Fruit fly (Drosophila melanogaster) whole organism, embryonic: Measurements from ENCODE around the gene yellow-e3.

ENCODE experiments used
- Aef1 ChIP-seq: fragments of 200-800 bp; sonication (Bioruptor generic); IDR thresholded peaks from 3 replicates; pipeline ENCODE4 v1.3.6; 2022; ENCODE audit warnings: missing biosample characterization, missing genetic modification characterization
- C15 ChIP-seq: fragments of 200-800 bp; sonication (Bioruptor generic); IDR thresholded peaks from 3 replicates; pipeline ENCODE4 v1.3.6; 2022; ENCODE audit warnings: missing biosample characterization, missing genetic modification characterization
- CG1024 ChIP-seq: fragments of 200-800 bp; sonication (Bioruptor generic); IDR thresholded peaks from 2 replicates; pipeline ENCODE4 v1.3.6; 2022; ENCODE audit warnings: missing biosample characterization, missing genetic modification characterization
- CG10267 ChIP-seq: fragments of 200-800 bp; sonication (Bioruptor generic); optimal IDR thresholded peaks from 2 replicates; lab custom pipeline; 2018; ENCODE audit warnings: missing biosample characterization, mild to moderate bottlenecking, missing genetic modification characterization, moderate library complexity
- CG10274 ChIP-seq: fragments of 200-800 bp; sonication (Bioruptor generic); optimal IDR thresholded peaks from 3 replicates; lab custom pipeline; 2017; ENCODE audit warnings: missing biosample characterization, mild to moderate bottlenecking, missing genetic modification characterization
- CG10431 ChIP-seq: fragments of 200-800 bp; sonication (Bioruptor generic); optimal IDR thresholded peaks from 3 replicates; lab custom pipeline; 2018; ENCODE audit warnings: missing biosample characterization, mild to moderate bottlenecking, missing genetic modification characterization
- CG11093 ChIP-seq: fragments of 200-800 bp; sonication (Bioruptor generic); IDR thresholded peaks from 3 replicates; pipeline ENCODE4 v1.3.6; 2022; ENCODE audit warnings: missing biosample characterization, missing genetic modification characterization
- CG12104 ChIP-seq: fragments of 200-800 bp; sonication (Bioruptor generic); optimal IDR thresholded peaks from 3 replicates; lab custom pipeline; 2016; ENCODE audit warnings: missing biosample characterization, missing genetic modification characterization
- CG12155 ChIP-seq: fragments of 200-800 bp; sonication (Bioruptor generic); optimal IDR thresholded peaks from 3 replicates; lab custom pipeline; 2016; ENCODE audit warnings: missing biosample characterization, missing genetic modification characterization
- CG12219 ChIP-seq: fragments of 200-800 bp; sonication (Bioruptor generic); optimal IDR thresholded peaks from 3 replicates; lab custom pipeline; 2018; ENCODE audit warnings: missing biosample characterization, mild to moderate bottlenecking, missing genetic modification characterization
- CG13775 ChIP-seq: fragments of 200-800 bp; sonication (Bioruptor generic); optimal IDR thresholded peaks from 3 replicates; lab custom pipeline; 2017; ENCODE audit warnings: missing biosample characterization, mild to moderate bottlenecking, missing genetic modification characterization
- CG30431 ChIP-seq: fragments of 200-800 bp; sonication (Bioruptor generic); optimal IDR thresholded peaks from 2 replicates; lab custom pipeline; 2017; ENCODE audit warnings: missing biosample characterization, missing genetic modification characterization
- CG34224 ChIP-seq: fragments of 200-800 bp; sonication (Bioruptor generic); IDR thresholded peaks from 3 replicates; pipeline ENCODE4 v1.3.6; 2022; ENCODE audit warnings: missing biosample characterization, missing genetic modification characterization; ENCODE audit not compliant: partially characterized antibody
- CG3847 ChIP-seq: fragments of 200-800 bp; sonication (Bioruptor generic); IDR thresholded peaks from 2 replicates; pipeline ENCODE4 v1.3.6; 2022; ENCODE audit warnings: missing biosample characterization, missing genetic modification characterization
- CG4854 ChIP-seq: fragments of 200-800 bp; sonication (Bioruptor generic); optimal IDR thresholded peaks from 2 replicates; lab custom pipeline; 2016; ENCODE audit warnings: missing biosample characterization, missing genetic modification characterization, inconsistent platforms
- CG6272 ChIP-seq: fragments of 200-800 bp; sonication (Bioruptor generic); IDR thresholded peaks from 2 replicates; pipeline ENCODE4 v1.3.6; 2022; ENCODE audit warnings: missing biosample characterization, missing genetic modification characterization
- CG7556 ChIP-seq: fragments of 200-800 bp; sonication (Bioruptor generic); optimal IDR thresholded peaks from 2 replicates; lab custom pipeline; 2017; ENCODE audit warnings: missing biosample characterization, mild to moderate bottlenecking, missing genetic modification characterization
- CG7928 ChIP-seq: fragments of 200-800 bp; sonication (Bioruptor generic); optimal IDR thresholded peaks from 2 replicates; lab custom pipeline; 2017; ENCODE audit warnings: missing biosample characterization, mild to moderate bottlenecking, missing genetic modification characterization
- CG8388 ChIP-seq: fragments of 200-800 bp; sonication (Bioruptor generic); optimal IDR thresholded peaks from 2 replicates; lab custom pipeline; 2019; ENCODE audit warnings: missing biosample characterization, mild to moderate bottlenecking, missing genetic modification characterization, moderate library complexity
- CG9797 ChIP-seq: fragments of 200-800 bp; sonication (Bioruptor generic); optimal IDR thresholded peaks from 3 replicates; lab custom pipeline; 2018; ENCODE audit warnings: missing biosample characterization, mild to moderate bottlenecking, missing genetic modification characterization
- CoRest ChIP-seq: fragments of 200-800 bp; sonication (Bioruptor generic); optimal IDR thresholded peaks from 3 replicates; lab custom pipeline; 2018; ENCODE audit warnings: missing biosample characterization, mild to moderate bottlenecking, missing genetic modification characterization, moderate library complexity
- Dll ChIP-seq: fragments of 200-800 bp; sonication (Bioruptor generic); IDR thresholded peaks from 4 replicates; pipeline ENCODE4 v1.3.6; 2022; ENCODE audit warnings: missing biosample characterization, missing genetic modification characterization; ENCODE audit not compliant: partially characterized antibody
- Doc3 ChIP-seq: fragments of 200-800 bp; sonication (Bioruptor generic); IDR thresholded peaks from 3 replicates; pipeline ENCODE4 v1.3.6; 2022; ENCODE audit warnings: missing biosample characterization, missing genetic modification characterization; ENCODE audit not compliant: partially characterized antibody
- Hsf ChIP-seq: fragments of 200-800 bp; sonication (Bioruptor generic); optimal IDR thresholded peaks from 3 replicates; lab custom pipeline; 2016; ENCODE audit warnings: missing biosample characterization, missing genetic modification characterization
- Mrtf ChIP-seq: fragments of 200-800 bp; sonication (Bioruptor generic); IDR thresholded peaks from 3 replicates; pipeline ENCODE4 v1.3.6; 2022; ENCODE audit warnings: missing biosample characterization, missing genetic modification characterization
- Myb ChIP-seq: fragments of 200-800 bp; sonication (Bioruptor generic); optimal IDR thresholded peaks from 2 replicates; lab custom pipeline; 2016; ENCODE audit warnings: missing biosample characterization, missing genetic modification characterization
- Oaz ChIP-seq: fragments of 200-800 bp; sonication (Bioruptor generic); IDR thresholded peaks from 2 replicates; pipeline ENCODE4 v1.3.6; 2022; ENCODE audit warnings: missing biosample characterization, missing genetic modification characterization
- Ptx1 ChIP-seq: fragments of 200-800 bp; sonication (Bioruptor generic); IDR thresholded peaks from 2 replicates; pipeline ENCODE4 v1.3.6; 2022; ENCODE audit warnings: missing biosample characterization, missing genetic modification characterization
- Rx ChIP-seq: fragments of 200-800 bp; sonication (Bioruptor generic); IDR thresholded peaks from 2 replicates; pipeline ENCODE4 v1.3.6; 2022; ENCODE audit warnings: missing biosample characterization, missing genetic modification characterization
- amos ChIP-seq: fragments of 200-800 bp; sonication (Bioruptor generic); IDR thresholded peaks from 2 replicates; pipeline ENCODE4 v1.3.6; 2022; ENCODE audit warnings: missing biosample characterization, missing genetic modification characterization; ENCODE audit not compliant: partially characterized antibody
- ap ChIP-seq: fragments of 200-800 bp; sonication (Bioruptor generic); IDR thresholded peaks from 2 replicates; pipeline ENCODE4 v1.3.6; 2022; ENCODE audit warnings: missing biosample characterization, missing genetic modification characterization
- ato ChIP-seq: fragments of 200-800 bp; sonication (Bioruptor generic); IDR thresholded peaks from 2 replicates; pipeline ENCODE4 v1.3.6; 2022; ENCODE audit warnings: missing biosample characterization, missing genetic modification characterization; ENCODE audit not compliant: partially characterized antibody
- bcd ChIP-seq: fragments of 200-800 bp; sonication (Bioruptor generic); optimal IDR thresholded peaks from 2 replicates; lab custom pipeline; 2017; ENCODE audit warnings: missing biosample characterization, mild to moderate bottlenecking, missing genetic modification characterization
- hb ChIP-seq: fragments of 200-800 bp; sonication (Bioruptor generic); IDR thresholded peaks from 3 replicates; pipeline ENCODE4 v1.3.6; 2022; ENCODE audit warnings: missing biosample characterization, missing genetic modification characterization; ENCODE audit not compliant: partially characterized antibody
- jumu ChIP-seq: fragments of 200-800 bp; sonication (Bioruptor generic); optimal IDR thresholded peaks from 3 replicates; lab custom pipeline; 2016; ENCODE audit warnings: missing biosample characterization, missing genetic modification characterization
- klu ChIP-seq: fragments of 200-800 bp; sonication (Bioruptor generic); IDR thresholded peaks from 2 replicates; pipeline ENCODE4 v1.3.6; 2022; ENCODE audit warnings: missing biosample characterization, missing genetic modification characterization
- lmd ChIP-seq: fragments of 200-800 bp; sonication (Bioruptor generic); IDR thresholded peaks from 2 replicates; pipeline ENCODE4 v1.3.6; 2022; ENCODE audit warnings: missing biosample characterization, missing genetic modification characterization
- oc ChIP-seq: fragments of 200-800 bp; sonication (Bioruptor generic); optimal IDR thresholded peaks from 2 replicates; lab custom pipeline; 2018; ENCODE audit warnings: missing biosample characterization, mild to moderate bottlenecking, missing genetic modification characterization, moderate library complexity
- peb ChIP-seq: fragments of 200-800 bp; sonication (Bioruptor generic); IDR thresholded peaks from 2 replicates; pipeline ENCODE4 v1.3.6; 2022; ENCODE audit warnings: missing biosample characterization, missing genetic modification characterization
- pros ChIP-seq: fragments of 200-800 bp; sonication (Bioruptor generic); optimal IDR thresholded peaks from 3 replicates; lab custom pipeline; 2019; ENCODE audit warnings: missing biosample characterization, mild to moderate bottlenecking, missing genetic modification characterization, moderate library complexity
- psq ChIP-seq: fragments of 200-800 bp; sonication (Bioruptor generic); optimal IDR thresholded peaks from 2 replicates; lab custom pipeline; 2017; ENCODE audit warnings: missing biosample characterization, missing genetic modification characterization
- sqz ChIP-seq: fragments of 200-800 bp; sonication (Bioruptor generic); optimal IDR thresholded peaks from 3 replicates; lab custom pipeline; 2018; ENCODE audit warnings: missing biosample characterization, mild to moderate bottlenecking, missing genetic modification characterization
- sr ChIP-seq: fragments of 200-800 bp; sonication (Bioruptor generic); IDR thresholded peaks from 3 replicates; pipeline ENCODE4 v1.3.6; 2022; ENCODE audit warnings: missing biosample characterization, missing genetic modification characterization
- sug ChIP-seq: fragments of 200-800 bp; optimal IDR thresholded peaks from 2 replicates; lab custom pipeline; 2019; ENCODE audit warnings: missing biosample characterization, mild to moderate bottlenecking, missing genetic modification characterization, moderate library complexity
- tup ChIP-seq: fragments of 200-800 bp; sonication (Bioruptor generic); optimal IDR thresholded peaks from 2 replicates; lab custom pipeline; 2016; ENCODE audit warnings: missing biosample characterization, mild to moderate bottlenecking, missing genetic modification characterization, moderate library complexity
- unpg ChIP-seq: fragments of 200-800 bp; sonication (Bioruptor generic); optimal IDR thresholded peaks from 3 replicates; lab custom pipeline; 2018; ENCODE audit warnings: missing biosample characterization, mild to moderate bottlenecking, missing genetic modification characterization, moderate library complexity
- vfl ChIP-seq: fragments of 200-800 bp; sonication (Bioruptor generic); optimal IDR thresholded peaks from 2 replicates; lab custom pipeline; 2016; ENCODE audit warnings: missing biosample characterization, missing genetic modification characterization

Gene yellow-e3

dm6 chr3R:13364175-13365174, 40.2 kb downstream of the yellow-e3 start, which contains the start of gene Dic1 (continued):
- TF ChIP-seq amos (GFP tag; lab: Robert Waterston, UW) (no peak; the same call in 1 of the 2 replicates), CG34224 (0 out of 3 replicates have a peak, but pooled peaks have one; percentile 10), CG6272 (peak; percentile 85), CG11093 (GFP tag; lab: Robert Waterston, UW) (peak; percentile 90), CoRest (tag; lab: Kevin White, UChicago) (peak; percentile 99), Oaz (GFP tag; lab: Robert Waterston, UW) (peak; percentile 86), Myb (GFP tag; lab: Kevin White, UChicago) (peak; percentile 76), CG12155 (peak; percentile 95), CG7556 (GFP tag; lab: Kevin White, UChicago) (peak; percentile 99), CG7928 (GFP tag; lab: Kevin White, UChicago) (peak; percentile 80), peb (GFP tag; lab: Robert Waterston, UW) (no peak; the same call in 1 of the 2 replicates), CG13775 (peak; percentile 98), ato (GFP tag; lab: Robert Waterston, UW) (peak; percentile 34; the same call in 1 of the 2 replicates), CG3847 (GFP tag; lab: Robert Waterston, UW) (peak; percentile 94), Doc3 (GFP tag; lab: Robert Waterston, UW) (no peak), pros (GFP tag; lab: Kevin White, UChicago) (peak; percentile 45), sug (tag; lab: Kevin White, UChicago) (peak; percentile 92), CG9797 (GFP tag; lab: Kevin White, UChicago) (peak; percentile 41), ap (peak; percentile 75; the same call in 1 of the 2 replicates), CG10274 (peak; percentile 91), sqz (GFP tag; lab: Kevin White, UChicago) (peak; percentile 96), Aef1 (GFP tag; lab: Robert Waterston, UW) (peak; percentile 93), Rx (GFP tag; lab: Robert Waterston, UW) (peak; percentile 73), CG10267 (tag; lab: Kevin White, UChicago) (peak; percentile 95), tup (peak; percentile 75), CG30431 (GFP tag; lab: Kevin White, UChicago) (peak; percentile 93), CG1024 (peak; percentile 77), unpg (peak; percentile 95), Dll (GFP tag; lab: Robert Waterston, UW) (0 out of 4 replicates have a peak, but pooled peaks have one; percentile 30), CG10431 (GFP tag; lab: Kevin White, UChicago) (peak; percentile 89), lmd (GFP tag; lab: Robert Waterston, UW) (peak; percentile 96), CG12104 (GFP tag; lab: Kevin White, UChicago) (peak; percentile 99), jumu (GFP tag; lab: Kevin White, UChicago) (peak; percentile 83), CG12219 (GFP tag; lab: Kevin White, UChicago) (peak; percentile 84), oc (tag; lab: Kevin White, UChicago) (peak; percentile 89), sr (GFP tag; lab: Robert Waterston, UW) (peak; percentile 80), bcd (peak; percentile 99), CG8388 (GFP tag; lab: Kevin White, UChicago) (peak; percentile 96), C15 (GFP tag; lab: Robert Waterston, UW) (peak; percentile 65; the same call in 2 of the 3 replicates), Ptx1 (GFP tag; lab: Robert Waterston, UW) (peak; percentile 96), CG4854 (peak; percentile 87), klu (GFP tag; lab: Robert Waterston, UW) (peak; percentile 92), Mrtf (GFP tag; lab: Robert Waterston, UW) (peak; percentile 90), hb (no peak), Hsf (GFP tag; lab: Kevin White, UChicago) (peak; percentile 96), vfl (GFP tag; lab: Kevin White, UChicago) (peak; percentile 93), psq (peak; percentile 87)
